Worm (Caenorhabditis elegans) whole organism, L4/young adult: ENCODE results near the gene fbxa-64.

Experiments used
- W03F9.2 ChIP-seq: fragments of 150-350 bp; optimal IDR thresholded peaks from 2 replicates; lab custom pipeline; 2014; ENCODE audit warnings: missing biosample characterization, missing genetic modification characterization
- him-1 ChIP-seq: sonication (generic microtip); optimal IDR thresholded peaks from 2 replicates; lab custom pipeline; 2016; ENCODE audit warnings: missing genotype, missing genetic modification reagents, missing genetic modification characterization, missing compliant biosample characterization

DNA sequence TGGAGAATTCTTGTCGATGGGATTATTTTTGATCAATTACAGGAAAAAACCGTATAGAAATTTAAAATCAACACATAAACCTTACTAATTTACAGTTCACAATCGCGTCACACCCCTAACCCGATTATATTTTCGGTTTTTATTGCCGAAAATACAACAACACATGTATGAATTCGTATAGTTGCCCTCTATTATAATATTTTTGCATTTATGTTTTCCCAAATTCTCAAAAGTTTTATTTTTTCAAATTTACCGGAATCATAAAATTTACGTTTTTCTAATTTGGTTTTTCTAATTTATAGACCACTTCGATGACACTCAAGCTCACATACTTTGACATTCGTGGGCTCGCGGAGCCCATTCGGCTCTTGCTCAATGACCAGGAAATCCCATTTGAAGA is 35.0 kb downstream of the fbxa-64 start, which contains the start of gene gst-23:
- TF ChIP-seq him-1 (tag; lab: Kevin White, UChicago) (no peak), W03F9.2 (no peak)
